Worm (Caenorhabditis elegans) whole organism, midembryonic: ENCODE results near the gene dpy-1.

Source experiments
- T22C8.4 ChIP-seq: fragments of 200-800 bp; sonication (Bioruptor generic); IDR thresholded peaks from 2 replicates; pipeline ENCODE4 v1.3.6; 2022; ENCODE audit warnings: missing genetic modification characterization, missing compliant biosample characterization
- flt-1 ChIP-seq: fragments of 200-800 bp; sonication (Bioruptor generic); IDR thresholded peaks from 2 replicates; pipeline ENCODE4 v1.3.6; 2022; ENCODE audit warnings: missing genetic modification characterization, missing compliant biosample characterization
- med-1 ChIP-seq: sonication (generic microtip); optimal IDR thresholded peaks from 2 replicates; lab custom pipeline; 2017; ENCODE audit warnings: missing genetic modification characterization, mild to moderate bottlenecking, missing compliant biosample characterization, antibody characterized with exemption, missing genetic modification reagents; ENCODE audit not compliant: insufficient read depth
- ref-1 ChIP-seq: fragments of 200-800 bp; sonication (Bioruptor generic); conservative IDR thresholded peaks from 2 replicates; pipeline ENCODE4 v1.3.6; 2022; ENCODE audit warnings: missing genetic modification reagents, missing genetic modification characterization, missing compliant biosample characterization
- tab-1 ChIP-seq: fragments of 200-800 bp; sonication (Bioruptor generic); IDR thresholded peaks from 2 replicates; pipeline ENCODE4 v1.3.6; 2022; ENCODE audit warnings: missing genetic modification characterization, missing compliant biosample characterization

- TF ChIP-seq flt-1 (GFP tag; lab: Robert Waterston, UW) (no peak), ref-1 (GFP tag; lab: Robert Waterston, UW) (no peak), med-1 (GFP tag; lab: Kevin White, UChicago) (no peak), tab-1 (no peak), T22C8.4 (no peak)
Observed at ce11 chrIII:2057570-2057969, 9.8 kb upstream of the dpy-1 start, which contains the start of gene Y39A3A.2.
